Worm (Caenorhabditis elegans) whole organism, L4 larva: Measurements from ENCODE around the gene srh-174.

Source experiments
- F44E2.7 ChIP-seq: fragments of 200-800 bp; sonication (Bioruptor generic); IDR thresholded peaks from 2 replicates; pipeline ENCODE4 v2.1.2; 2022; ENCODE audit warnings: missing genetic modification characterization, missing compliant biosample characterization
- R02D3.7 ChIP-seq: fragments of 150-350 bp; sonication (generic microtip); optimal IDR thresholded peaks from 3 replicates; lab custom pipeline; 2014; ENCODE audit warnings: missing biosample characterization, missing genetic modification characterization
- aha-1 ChIP-seq: fragments of 150-350 bp; peaks from one replicate; lab custom pipeline; 2014; ENCODE audit warnings: missing biosample characterization, missing genetic modification characterization
- ceh-44 ChIP-seq: fragments of 200-800 bp; sonication (Bioruptor generic); IDR thresholded peaks from 2 replicates; pipeline ENCODE4 v1.3.6; 2022; ENCODE audit warnings: missing genetic modification reagents, missing genetic modification characterization, missing compliant biosample characterization
- cey-2 ChIP-seq: sonication (generic microtip); optimal IDR thresholded peaks from 3 replicates; lab custom pipeline; 2017; ENCODE audit warnings: missing genetic modification characterization, mild to moderate bottlenecking, missing compliant biosample characterization, antibody characterized with exemption, borderline replicate concordance; ENCODE audit not compliant: insufficient read depth
- daf-12 ChIP-seq: fragments of 150-350 bp; optimal IDR thresholded peaks from 2 replicates; lab custom pipeline; 2014; ENCODE audit warnings: missing biosample characterization, missing genetic modification reagents, missing genetic modification characterization
- daf-8 ChIP-seq: fragments of 200-800 bp; sonication (Bioruptor generic); IDR thresholded peaks from 2 replicates; pipeline ENCODE4 v1.3.6; 2022; ENCODE audit warnings: missing genetic modification characterization, missing compliant biosample characterization
- egl-43 ChIP-seq: fragments of 200-800 bp; sonication (Bioruptor generic); IDR thresholded peaks from 2 replicates; pipeline ENCODE4 v1.3.6; 2022; ENCODE audit warnings: missing genetic modification reagents, missing genetic modification characterization, missing compliant biosample characterization
- hif-1 ChIP-seq, 2 experiments: sonication (generic microtip); optimal IDR thresholded peaks; 2 replicates each; lab custom pipeline; 2016 to 2017; ENCODE audit warnings: missing compliant biosample characterization in 2 of 2, missing genetic modification characterization in 2 of 2, missing genetic modification reagents in 2 of 2, missing genotype in 2 of 2, mild to moderate bottlenecking in 1 of 2
- hlh-30 ChIP-seq: sonication (generic microtip); optimal IDR thresholded peaks from 2 replicates; lab custom pipeline; 2017; ENCODE audit warnings: antibody characterized with exemption, mild to moderate bottlenecking, missing genetic modification characterization, missing compliant biosample characterization; ENCODE audit not compliant: insufficient read depth
- hmg-1.1 ChIP-seq: fragments of 200-800 bp; sonication (Bioruptor generic); IDR thresholded peaks from 2 replicates; pipeline ENCODE4 v1.3.6; 2022; ENCODE audit warnings: missing genetic modification reagents, missing genetic modification characterization, missing compliant biosample characterization
- jun-1 ChIP-seq: fragments of 150-350 bp; optimal IDR thresholded peaks from 2 replicates; lab custom pipeline; 2014; ENCODE audit warnings: missing biosample characterization, missing genetic modification reagents, missing genetic modification characterization
- lim-7 ChIP-seq: fragments of 200-800 bp; sonication (Bioruptor generic); IDR thresholded peaks from 2 replicates; pipeline ENCODE4 v1.3.6; 2022; ENCODE audit warnings: missing genetic modification characterization, missing compliant biosample characterization
- lin-1 ChIP-seq: fragments of 200-800 bp; sonication (Bioruptor generic); IDR thresholded peaks from 2 replicates; pipeline ENCODE4 v1.3.6; 2022; ENCODE audit warnings: missing genetic modification reagents, missing genetic modification characterization, missing compliant biosample characterization
- lin-15B ChIP-seq: fragments of 150-350 bp; sonication (generic microtip); optimal IDR thresholded peaks from 3 replicates; lab custom pipeline; 2014; ENCODE audit warnings: missing biosample characterization, missing genetic modification characterization
- lir-3 ChIP-seq: sonication (generic microtip); optimal IDR thresholded peaks from 2 replicates; lab custom pipeline; 2016; ENCODE audit warnings: mild to moderate bottlenecking, missing genetic modification characterization, missing compliant biosample characterization
- madf-9 ChIP-seq: fragments of 200-800 bp; sonication (Bioruptor generic); conservative IDR thresholded peaks from 2 replicates; pipeline ENCODE4 v1.3.6; 2022; ENCODE audit warnings: missing genetic modification reagents, missing genetic modification characterization, missing compliant biosample characterization
- mes-2 ChIP-seq: sonication (generic microtip); optimal IDR thresholded peaks from 2 replicates; lab custom pipeline; 2016; ENCODE audit warnings: missing genotype, mild to moderate bottlenecking, missing genetic modification characterization, missing compliant biosample characterization; ENCODE audit not compliant: poor library complexity, severe bottlenecking
- nhr-10 ChIP-seq: fragments of 150-350 bp; optimal IDR thresholded peaks from 2 replicates; lab custom pipeline; 2014; ENCODE audit warnings: missing biosample characterization, missing genetic modification characterization
- nhr-111 ChIP-seq: fragments of 200-800 bp; sonication (Bioruptor generic); optimal IDR thresholded peaks from 2 replicates; lab custom pipeline; 2018; ENCODE audit warnings: mild to moderate bottlenecking, missing genetic modification characterization, missing compliant biosample characterization
- nhr-237 ChIP-seq: sonication (generic microtip); optimal IDR thresholded peaks from 2 replicates; lab custom pipeline; 2017; ENCODE audit warnings: missing biosample characterization, missing genetic modification characterization
- nhr-28 ChIP-seq: fragments of 150-350 bp; optimal IDR thresholded peaks from 2 replicates; lab custom pipeline; 2014; ENCODE audit warnings: missing biosample characterization, missing genetic modification characterization
- nhr-48 ChIP-seq: sonication (generic microtip); optimal IDR thresholded peaks from 2 replicates; lab custom pipeline; 2016; ENCODE audit warnings: mild to moderate bottlenecking, missing genetic modification characterization, missing compliant biosample characterization
- nhr-76 ChIP-seq: fragments of 150-350 bp; optimal IDR thresholded peaks from 2 replicates; lab custom pipeline; 2014; ENCODE audit warnings: missing biosample characterization, missing genetic modification characterization
- rbr-2 ChIP-seq: sonication (generic microtip); optimal IDR thresholded peaks from 2 replicates; lab custom pipeline; 2016; ENCODE audit warnings: missing genotype, missing genetic modification characterization, missing compliant biosample characterization
- spr-1 ChIP-seq: sonication (generic microtip); optimal IDR thresholded peaks from 2 replicates; lab custom pipeline; 2016; ENCODE audit warnings: mild to moderate bottlenecking, missing genetic modification characterization, missing compliant biosample characterization
- spr-3 ChIP-seq: fragments of 200-800 bp; sonication (Bioruptor generic); optimal IDR thresholded peaks from 2 replicates; lab custom pipeline; 2018; ENCODE audit warnings: mild to moderate bottlenecking, missing genetic modification characterization, missing compliant biosample characterization
- tra-1 ChIP-seq: fragments of 200-800 bp; sonication (Bioruptor generic); IDR thresholded peaks from 2 replicates; pipeline ENCODE4 v1.3.6; 2022; ENCODE audit warnings: missing genetic modification reagents, missing genetic modification characterization, missing compliant biosample characterization
- unc-130 ChIP-seq: sonication (generic microtip); optimal IDR thresholded peaks from 2 replicates; lab custom pipeline; 2016; ENCODE audit warnings: missing genetic modification reagents, missing genetic modification characterization, missing compliant biosample characterization
- unc-39 ChIP-seq: sonication (generic microtip); optimal IDR thresholded peaks from 2 replicates; lab custom pipeline; 2017; ENCODE audit warnings: missing biosample characterization, missing genetic modification characterization
- unc-62 ChIP-seq, 3 experiments: fragments of 150-350 bp in 1 of 3; sonication (generic microtip); optimal IDR thresholded peaks in 2 of 3; peaks in 1 of 3; 1 replicate in 1 of 3; 2 replicates in 2 of 3; lab custom pipeline; 2014 to 2017; ENCODE audit warnings: missing biosample characterization in 3 of 3, missing genetic modification characterization in 3 of 3, missing genetic modification reagents in 3 of 3, missing genotype in 1 of 3
- zfp-2 ChIP-seq: sonication (generic microtip); optimal IDR thresholded peaks from 2 replicates; lab custom pipeline; 2016; ENCODE audit warnings: mild to moderate bottlenecking, missing genetic modification characterization, missing compliant biosample characterization
- ztf-11 ChIP-seq: fragments of 150-350 bp; optimal IDR thresholded peaks from 2 replicates; lab custom pipeline; 2014; ENCODE audit warnings: missing biosample characterization, missing genetic modification characterization
- ztf-7 ChIP-seq: fragments of 150-350 bp; optimal IDR thresholded peaks from 2 replicates; lab custom pipeline; 2014; ENCODE audit warnings: missing biosample characterization, missing genetic modification characterization

The srh-174 gene

ce11 chrV:17165409-17165808, 13.1 kb upstream of the srh-174 start, which contains the start of gene srh-102:
Gene srh-102 (minus strand): TSS chrV:17165509.
- TF ChIP-seq rbr-2 (no peak), unc-39 (no peak), hlh-30 (no peak), lir-3 (tag; lab: Kevin White, UChicago) (no peak), nhr-76 (tag; lab: Kevin White, UChicago) (no peak), unc-130 (GFP tag; lab: Kevin White, UChicago) (no peak), spr-3 (GFP tag; lab: Kevin White, UChicago) (no peak)

- no peak for TF ChIP-seq unc-62 (GFP tag; optimal IDR thresholded peaks at IDR 0.05 in 1 of 2; lab: Kevin White, UChicago)
- TF ChIP-seq unc-62 (tag; optimal IDR thresholded peaks at IDR 0.05; lab: Kevin White, UChicago) = no peak
- no peak for TF ChIP-seq ztf-11 (tag; lab: Kevin White, UChicago)
- no peak for TF ChIP-seq egl-43 (GFP tag; lab: Robert Waterston, UW)
- TF ChIP-seq madf-9 (GFP tag; lab: Robert Waterston, UW) = no peak
- TF ChIP-seq aha-1 (tag; lab: Kevin White, UChicago) = no peak
- TF ChIP-seq ztf-7 (tag; lab: Kevin White, UChicago) = no peak
- TF ChIP-seq lin-15B (tag; lab: Kevin White, UChicago) = no peak
- TF ChIP-seq hmg-1.1 (GFP tag; lab: Robert Waterston, UW) = no peak
- no peak for TF ChIP-seq R02D3.7 (tag; lab: Kevin White, UChicago)
- TF ChIP-seq F44E2.7 = no peak
- TF ChIP-seq nhr-10 (tag; lab: Kevin White, UChicago) = no peak
- TF ChIP-seq zfp-2 (tag; lab: Kevin White, UChicago) = no peak
- TF ChIP-seq jun-1 (tag; lab: Kevin White, UChicago) = no peak
These were observed 11.1 kb upstream of the srh-174 start, which contains the start of gene srz-66 for ce11 chrV:17167457-17167856. Gene srz-66 (minus strand): TSS chrV:17167557.

- TF ChIP-seq hif-1 (tag; optimal IDR thresholded peaks at IDR 0.05; lab: Kevin White, UChicago) = no peak
- TF ChIP-seq nhr-237 = no peak
- no peak for TF ChIP-seq unc-62 (GFP tag; optimal IDR thresholded peaks at IDR 0.05 in 1 of 2; lab: Kevin White, UChicago)
- no peak for TF ChIP-seq unc-62 (tag; optimal IDR thresholded peaks at IDR 0.05; lab: Kevin White, UChicago)
- TF ChIP-seq lin-1 (GFP tag; lab: Robert Waterston, UW) = no peak
- no peak for TF ChIP-seq tra-1 (GFP tag; lab: Robert Waterston, UW)
- TF ChIP-seq hlh-30 = no peak
- TF ChIP-seq, all 104 proteins: peak for 0
These were observed 7.7 kb upstream of the srh-174 start, which contains the start of gene srw-51 for ce11 chrV:17170822-17171221. Gene srw-51 (minus strand): TSS chrV:17170922.

- no peak for TF ChIP-seq lim-7
- no peak for TF ChIP-seq spr-1 (tag; lab: Kevin White, UChicago)
- no peak for TF ChIP-seq ceh-44 (GFP tag; lab: Robert Waterston, UW)
- TF ChIP-seq nhr-76 (tag; lab: Kevin White, UChicago) = no peak
- TF ChIP-seq daf-8 (GFP tag; lab: Robert Waterston, UW) = no peak
- TF ChIP-seq nhr-28 (tag; lab: Kevin White, UChicago) = no peak
- TF ChIP-seq spr-3 (GFP tag; lab: Kevin White, UChicago) = no peak
These were observed 7.0 kb upstream of the srh-174 start, which contains the start of gene srbc-26 for ce11 chrV:17171551-17171950. Gene srbc-26 (plus strand): TSS chrV:17171851.

ce11 chrV:17173738-17174137, 4.8 kb upstream of the srh-174 start, which contains the start of gene srbc-25:
Gene srbc-25 (plus strand): TSS chrV:17174038.
- no peak for TF ChIP-seq lir-3 (tag; lab: Kevin White, UChicago)
- TF ChIP-seq nhr-111 = no peak
- TF ChIP-seq hif-1 (tag; optimal IDR thresholded peaks at IDR 0.05; lab: Kevin White, UChicago) = no peak
- TF ChIP-seq cey-2 (tag; lab: Kevin White, UChicago) = no peak
- no peak for TF ChIP-seq daf-12
- TF ChIP-seq lin-15B (tag; lab: Kevin White, UChicago) = no peak
- TF ChIP-seq rbr-2 = no peak
- TF ChIP-seq mes-2 (tag; lab: Kevin White, UChicago) = no peak
- TF ChIP-seq jun-1 (tag; lab: Kevin White, UChicago) = no peak
- no peak for TF ChIP-seq nhr-48 (tag; lab: Kevin White, UChicago)
